Fruit fly (Drosophila melanogaster) S2 (cell line): ENCODE measurements around the gene Pp1-87B.
A peak's percentile ranks its signal among the peaks of the same experiment; 100 is the strongest.

Experiments used
- CG8478 ChIP-seq: fragments of >200 bp; optimal IDR thresholded peaks from 2 replicates; lab custom pipeline; 2018
- CTCF ChIP-seq, 2 experiments: fragments of >200 bp; optimal IDR thresholded peaks; 2 replicates each; lab custom pipeline; 2018

- TF ChIP-seq CG8478 (lab: Kevin White, UChicago): no peak
- peak in 1 of 2 experiments; percentile 1 for TF ChIP-seq CTCF (optimal IDR thresholded peaks at IDR 0.05; lab: Kevin White, UChicago)
Observed at dm6 chr3R:12408160-12408559, 17.6 kb downstream of the Pp1-87B start, which contains the start of gene CG5196.
